Worm (Caenorhabditis elegans) whole organism, young adult: ENCODE measurements around the gene nstp-10.

Source experiments
- C17E4.6 ChIP-seq: fragments of 200-800 bp; sonication (Bioruptor generic); IDR thresholded peaks from 2 replicates; pipeline ENCODE4 v1.3.6; 2022; ENCODE audit warnings: missing genetic modification reagents, missing genetic modification characterization, missing compliant biosample characterization
- ceh-91 ChIP-seq: fragments of 200-800 bp; sonication (Bioruptor generic); IDR thresholded peaks from 2 replicates; pipeline ENCODE4 v1.3.6; 2022; ENCODE audit warnings: missing genetic modification reagents, missing genetic modification characterization, missing compliant biosample characterization
- chd-7 ChIP-seq: sonication (generic microtip); optimal IDR thresholded peaks from 2 replicates; lab custom pipeline; 2016; ENCODE audit warnings: mild to moderate bottlenecking, missing genetic modification characterization, moderate library complexity, missing compliant biosample characterization
- mcd-1 ChIP-seq: fragments of 200-800 bp; sonication (Bioruptor generic); IDR thresholded peaks from 2 replicates; pipeline ENCODE4 v1.3.6; 2022; ENCODE audit warnings: missing genetic modification reagents, missing genetic modification characterization, missing compliant biosample characterization
- mel-28 ChIP-seq: sonication (generic microtip); optimal IDR thresholded peaks from 2 replicates; lab custom pipeline; 2016; ENCODE audit warnings: borderline replicate concordance, mild to moderate bottlenecking, missing genetic modification characterization, missing compliant biosample characterization
- nhr-179 ChIP-seq: sonication (generic microtip); optimal IDR thresholded peaks from 2 replicates; lab custom pipeline; 2016; ENCODE audit warnings: mild to moderate bottlenecking, missing genetic modification characterization, missing compliant biosample characterization
- sea-2 ChIP-seq: fragments of 200-800 bp; sonication (Bioruptor generic); IDR thresholded peaks from 2 replicates; pipeline ENCODE4 v1.3.6; 2022; ENCODE audit warnings: missing genetic modification characterization, missing compliant biosample characterization
- ztf-3 ChIP-seq: fragments of 200-800 bp; sonication (Bioruptor generic); optimal IDR thresholded peaks from 2 replicates; lab custom pipeline; 2018; ENCODE audit warnings: mild to moderate bottlenecking, missing genetic modification characterization, missing compliant biosample characterization

DNA sequence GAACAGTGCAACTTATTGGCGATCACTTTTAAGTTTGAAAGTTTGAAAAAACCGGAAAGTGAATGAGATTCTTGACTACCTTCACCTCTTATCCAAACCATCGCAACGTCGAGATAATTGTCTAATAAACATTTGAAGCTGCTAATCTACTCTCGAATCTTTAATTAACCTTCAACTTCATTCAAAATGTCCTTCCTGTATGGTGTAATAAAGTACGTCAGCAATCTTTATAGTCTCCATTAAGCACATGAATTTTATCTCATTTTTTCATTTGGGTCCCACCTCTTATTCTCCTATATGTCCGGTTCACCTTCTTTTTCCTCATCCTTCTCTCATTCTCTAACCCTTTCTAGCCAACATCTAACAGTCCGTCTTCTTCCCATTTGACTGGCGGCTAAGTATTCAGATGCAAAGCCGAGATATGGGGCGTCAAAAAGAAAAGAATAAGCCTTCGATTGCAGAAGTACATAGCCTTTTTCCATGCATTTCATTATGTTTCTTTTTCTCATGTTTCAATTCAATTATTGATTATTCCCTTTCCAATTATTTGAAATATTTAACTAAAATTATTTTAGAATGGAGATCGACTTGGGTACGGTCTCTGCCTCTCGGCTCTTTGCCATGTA is 48.7 kb downstream of the nstp-10 start, which contains the start of gene swt-5:
- TF ChIP-seq mcd-1: no peak
- TF ChIP-seq chd-7 (tag; lab: Kevin White, UChicago): no peak
- TF ChIP-seq ztf-3 (GFP tag; lab: Kevin White, UChicago): no peak
- TF ChIP-seq sea-2 (GFP tag; lab: Robert Waterston, UW): no peak
- no peak for TF ChIP-seq nhr-179 (tag; lab: Kevin White, UChicago)
- TF ChIP-seq mel-28 (tag; lab: Kevin White, UChicago): no peak
- TF ChIP-seq ceh-91 (GFP tag; lab: Robert Waterston, UW): no peak
- no peak for TF ChIP-seq C17E4.6 (GFP tag; lab: Robert Waterston, UW)
